Worm (Caenorhabditis elegans) whole organism, L1 larva: Measurements from ENCODE around the gene lips-3.

Source experiments
- C04F5.9 ChIP-seq: sonication (generic microtip); optimal IDR thresholded peaks from 2 replicates; lab custom pipeline; 2016; ENCODE audit warnings: missing genetic modification characterization, missing compliant biosample characterization
- C16A3.4 ChIP-seq: fragments of 150-350 bp; optimal IDR thresholded peaks from 2 replicates; lab custom pipeline; 2014; ENCODE audit warnings: missing biosample characterization, missing genetic modification characterization
- Y116A8C.19 ChIP-seq: sonication (generic microtip); optimal IDR thresholded peaks from 2 replicates; lab custom pipeline; 2016; ENCODE audit warnings: missing compliant biosample characterization, missing genetic modification characterization, borderline replicate concordance
- aly-2 ChIP-seq: fragments of 150-350 bp; optimal IDR thresholded peaks from 2 replicates; lab custom pipeline; 2014; ENCODE audit warnings: missing biosample characterization, missing genetic modification characterization
- ceh-82 ChIP-seq, 3 experiments: fragments of 150-350 bp in 1 of 3; sonication (generic microtip) in 2 of 3; optimal IDR thresholded peaks; 2 replicates each; lab custom pipeline; 2014 to 2017; ENCODE audit warnings: missing biosample characterization in 3 of 3, missing genetic modification characterization in 3 of 3
- ceh-90 ChIP-seq: sonication (generic microtip); optimal IDR thresholded peaks from 2 replicates; lab custom pipeline; 2016; ENCODE audit warnings: missing genetic modification characterization, missing compliant biosample characterization
- dpl-1 ChIP-seq, 3 experiments: fragments of 150-350 bp in 2 of 3; sonication (generic microtip) in 1 of 3; optimal IDR thresholded peaks; 2 replicates each; lab custom pipeline; 2014 to 2017; ENCODE audit warnings: missing biosample characterization in 3 of 3, missing genetic modification characterization in 3 of 3, missing genetic modification reagents in 3 of 3
- dsc-1 ChIP-seq: sonication (generic microtip); optimal IDR thresholded peaks from 2 replicates; lab custom pipeline; 2016; ENCODE audit warnings: mild to moderate bottlenecking, missing genetic modification characterization, missing compliant biosample characterization
- efl-3 ChIP-seq: fragments of 200-800 bp; sonication (Bioruptor generic); optimal IDR thresholded peaks from 2 replicates; lab custom pipeline; 2018; ENCODE audit warnings: mild to moderate bottlenecking, missing genetic modification characterization, missing compliant biosample characterization
- egl-13 ChIP-seq: sonication (generic microtip); optimal IDR thresholded peaks from 2 replicates; lab custom pipeline; 2016; ENCODE audit warnings: missing genotype, missing genetic modification reagents, missing genetic modification characterization, missing compliant biosample characterization
- egl-27 ChIP-seq, 2 experiments: fragments of 150-350 bp in 1 of 2; sonication (generic microtip); optimal IDR thresholded peaks; 3 replicates each; lab custom pipeline; 2017 to 2018; ENCODE audit warnings: missing biosample characterization in 2 of 2, missing genetic modification characterization in 2 of 2, missing genetic modification reagents in 2 of 2
- elt-2 ChIP-seq: sonication (generic microtip); optimal IDR thresholded peaks from 2 replicates; lab custom pipeline; 2016; ENCODE audit warnings: missing genetic modification characterization, mild to moderate bottlenecking, inconsistent platforms, missing compliant biosample characterization, missing genetic modification reagents
- elt-3 ChIP-seq, 6 experiments: fragments of 150-350 bp in 1 of 6; sonication (generic microtip); optimal IDR thresholded peaks; 2 replicates each; lab custom pipeline; 2017 to 2018; ENCODE audit warnings: missing biosample characterization in 6 of 6, missing genetic modification characterization in 6 of 6, inconsistent platforms in 1 of 6
- ets-5 ChIP-seq: fragments of 200-800 bp; sonication (Bioruptor generic); IDR thresholded peaks from 2 replicates; pipeline ENCODE4 v1.3.6; 2022; ENCODE audit warnings: missing genetic modification characterization, missing compliant biosample characterization
- fkh-10 ChIP-seq: sonication (generic microtip); optimal IDR thresholded peaks from 2 replicates; lab custom pipeline; 2017; ENCODE audit warnings: missing biosample characterization, missing genetic modification reagents, missing genetic modification characterization
- fos-1 ChIP-seq: fragments of 150-350 bp; optimal IDR thresholded peaks from 2 replicates; lab custom pipeline; 2014; ENCODE audit warnings: missing biosample characterization, missing genetic modification characterization
- grh-1 ChIP-seq: fragments of 200-800 bp; sonication (Bioruptor generic); IDR thresholded peaks from 2 replicates; pipeline ENCODE4 v1.3.6; 2022; ENCODE audit warnings: missing genetic modification reagents, missing genetic modification characterization, missing compliant biosample characterization
- hlh-17 ChIP-seq: fragments of 200-800 bp; sonication (Bioruptor generic); optimal IDR thresholded peaks from 2 replicates; lab custom pipeline; 2018; ENCODE audit warnings: missing genetic modification characterization, mild to moderate bottlenecking, missing compliant biosample characterization, moderate library complexity, borderline replicate concordance
- hpl-2 ChIP-seq: fragments of 150-350 bp; optimal IDR thresholded peaks from 2 replicates; lab custom pipeline; 2014; ENCODE audit warnings: missing biosample characterization, missing genetic modification reagents, missing genetic modification characterization
- isw-1 ChIP-seq: fragments of 200-800 bp; sonication (Bioruptor generic); IDR thresholded peaks from 2 replicates; pipeline ENCODE4 v1.3.6; 2022; ENCODE audit warnings: missing genetic modification characterization, missing compliant biosample characterization
- jun-1 ChIP-seq: fragments of 150-350 bp; optimal IDR thresholded peaks from 2 replicates; lab custom pipeline; 2014; ENCODE audit warnings: missing biosample characterization, missing genetic modification reagents, missing genetic modification characterization
- lin-13 ChIP-seq: fragments of 150-350 bp; optimal IDR thresholded peaks from 2 replicates; lab custom pipeline; 2014; ENCODE audit warnings: missing biosample characterization, missing genetic modification reagents, missing genetic modification characterization
- lin-15B ChIP-seq: fragments of 150-350 bp; sonication (generic microtip); optimal IDR thresholded peaks from 3 replicates; lab custom pipeline; 2014; ENCODE audit warnings: missing biosample characterization, missing genetic modification characterization
- lin-35 ChIP-seq, 2 experiments: fragments of 150-350 bp; optimal IDR thresholded peaks; 2 replicates each; lab custom pipeline; 2014; ENCODE audit warnings: missing biosample characterization in 2 of 2, missing genetic modification characterization in 2 of 2, missing genetic modification reagents in 2 of 2
- lin-39 ChIP-seq: fragments of 150-350 bp; optimal IDR thresholded peaks from 2 replicates; lab custom pipeline; 2014; ENCODE audit warnings: missing biosample characterization, missing genetic modification reagents, missing genetic modification characterization
- lir-3 ChIP-seq: sonication (generic microtip); optimal IDR thresholded peaks from 2 replicates; lab custom pipeline; 2016; ENCODE audit warnings: mild to moderate bottlenecking, missing genetic modification characterization, moderate library complexity, missing compliant biosample characterization; ENCODE audit not compliant: poor library complexity
- mdl-1 ChIP-seq, 2 experiments: fragments of 150-350 bp; optimal IDR thresholded peaks; 2 replicates each; lab custom pipeline; 2014 to 2017; ENCODE audit warnings: missing biosample characterization in 2 of 2, missing genetic modification characterization in 2 of 2, inconsistent platforms in 1 of 2
- mef-2 ChIP-seq: fragments of 150-350 bp; optimal IDR thresholded peaks from 2 replicates; lab custom pipeline; 2014; ENCODE audit warnings: missing biosample characterization, missing genetic modification characterization
- mep-1 ChIP-seq: fragments of 150-350 bp; optimal IDR thresholded peaks from 2 replicates; lab custom pipeline; 2014; ENCODE audit warnings: missing biosample characterization, missing genetic modification characterization
- nhr-11 ChIP-seq: fragments of 150-350 bp; optimal IDR thresholded peaks from 2 replicates; lab custom pipeline; 2014; ENCODE audit warnings: missing biosample characterization, missing genetic modification characterization
- nhr-20 ChIP-seq: sonication (generic microtip); optimal IDR thresholded peaks from 2 replicates; lab custom pipeline; 2016; ENCODE audit warnings: mild to moderate bottlenecking, missing genetic modification characterization, missing compliant biosample characterization
- nhr-237 ChIP-seq: fragments of 150-350 bp; optimal IDR thresholded peaks from 2 replicates; lab custom pipeline; 2014; ENCODE audit warnings: missing biosample characterization, missing genetic modification characterization
- nhr-71 ChIP-seq: sonication (generic microtip); optimal IDR thresholded peaks from 2 replicates; lab custom pipeline; 2016; ENCODE audit warnings: mild to moderate bottlenecking, missing genetic modification characterization, moderate library complexity, missing compliant biosample characterization
- nhr-76 ChIP-seq: sonication (generic microtip); optimal IDR thresholded peaks from 2 replicates; lab custom pipeline; 2017; ENCODE audit warnings: missing biosample characterization, missing genetic modification characterization
- nhr-85 ChIP-seq: sonication (generic microtip); peaks from one replicate; lab custom pipeline; 2016; ENCODE audit warnings: missing genetic modification characterization, inconsistent platforms, missing compliant biosample characterization
- pax-3 ChIP-seq: fragments of 200-800 bp; sonication (Bioruptor generic); optimal IDR thresholded peaks from 2 replicates; lab custom pipeline; 2018; ENCODE audit warnings: mild to moderate bottlenecking, missing genetic modification characterization, moderate library complexity, missing compliant biosample characterization
- pqm-1 ChIP-seq: sonication (generic microtip); optimal IDR thresholded peaks from 3 replicates; lab custom pipeline; 2017; ENCODE audit warnings: missing biosample characterization, missing genetic modification characterization
- skn-1 ChIP-seq: fragments of 150-350 bp; optimal IDR thresholded peaks from 2 replicates; lab custom pipeline; 2014; ENCODE audit warnings: missing biosample characterization, missing genetic modification characterization
- snpc-4 ChIP-seq: fragments of 150-350 bp; optimal IDR thresholded peaks from 2 replicates; lab custom pipeline; 2014; ENCODE audit warnings: missing biosample characterization, missing genetic modification characterization
- snu-23 ChIP-seq: sonication (generic microtip); optimal IDR thresholded peaks from 2 replicates; lab custom pipeline; 2016; ENCODE audit warnings: missing genetic modification characterization, missing compliant biosample characterization
- sox-4 ChIP-seq: sonication (generic microtip); optimal IDR thresholded peaks from 2 replicates; lab custom pipeline; 2016; ENCODE audit warnings: missing genetic modification characterization, missing compliant biosample characterization
- sptf-1 ChIP-seq: fragments of 150-350 bp; optimal IDR thresholded peaks from 2 replicates; lab custom pipeline; 2014; ENCODE audit warnings: missing biosample characterization, missing genetic modification characterization
- swsn-7 ChIP-seq: sonication (generic microtip); optimal IDR thresholded peaks from 2 replicates; lab custom pipeline; 2016; ENCODE audit warnings: missing genetic modification characterization, missing compliant biosample characterization
- tbx-2 ChIP-seq: sonication (generic microtip); optimal IDR thresholded peaks from 2 replicates; lab custom pipeline; 2016; ENCODE audit warnings: missing genetic modification characterization, missing compliant biosample characterization
- tlp-1 ChIP-seq: fragments of 150-350 bp; optimal IDR thresholded peaks from 2 replicates; lab custom pipeline; 2014; ENCODE audit warnings: missing biosample characterization, missing genetic modification characterization
- unc-130 ChIP-seq: fragments of 150-350 bp; optimal IDR thresholded peaks from 2 replicates; lab custom pipeline; 2017; ENCODE audit warnings: missing biosample characterization, missing genetic modification characterization, inconsistent platforms
- unc-30 ChIP-seq: sonication (generic microtip); optimal IDR thresholded peaks from 2 replicates; lab custom pipeline; 2017; ENCODE audit warnings: missing biosample characterization, missing genetic modification characterization
- unc-62 ChIP-seq: fragments of 150-350 bp; optimal IDR thresholded peaks from 2 replicates; lab custom pipeline; 2014; ENCODE audit warnings: missing biosample characterization, missing genetic modification reagents, missing genetic modification characterization
- unc-86 ChIP-seq: sonication (generic microtip); optimal IDR thresholded peaks from 2 replicates; lab custom pipeline; 2016; ENCODE audit warnings: missing genetic modification characterization, missing compliant biosample characterization
- xbp-1 ChIP-seq: sonication (generic microtip); optimal IDR thresholded peaks from 2 replicates; lab custom pipeline; 2016; ENCODE audit warnings: missing genetic modification characterization, missing compliant biosample characterization
- zag-1 ChIP-seq: fragments of 150-350 bp; optimal IDR thresholded peaks from 2 replicates; lab custom pipeline; 2014; ENCODE audit warnings: missing biosample characterization, missing genetic modification characterization
- zip-4 ChIP-seq: fragments of 200-800 bp; sonication (Bioruptor generic); optimal IDR thresholded peaks from 2 replicates; lab custom pipeline; 2018; ENCODE audit warnings: mild to moderate bottlenecking, missing genetic modification characterization, moderate library complexity, missing compliant biosample characterization
- ztf-4 ChIP-seq: fragments of 150-350 bp; optimal IDR thresholded peaks from 2 replicates; lab custom pipeline; 2014; ENCODE audit warnings: missing biosample characterization, missing genetic modification characterization

Gene lips-3

ce11 chrIII:4666753-4667400 lies 50.5 kb downstream of the lips-3 start (continued):
- TF ChIP-seq pqm-1 (tag; lab: Kevin White, UChicago) = no peak
- no peak for TF ChIP-seq lin-13
- TF ChIP-seq ets-5 (GFP tag; lab: Robert Waterston, UW) = no peak
- TF ChIP-seq nhr-237 (tag; lab: Kevin White, UChicago) = no peak
- no peak for TF ChIP-seq unc-130 (tag; lab: Kevin White, UChicago)
- TF ChIP-seq dsc-1 (tag; lab: Kevin White, UChicago) = no peak
- TF ChIP-seq elt-3 (tag; optimal IDR thresholded peaks at IDR 0.05; lab: Kevin White, UChicago) = no peak
- TF ChIP-seq snu-23 (GFP tag; lab: Kevin White, UChicago) = peak; percentile 61
- TF ChIP-seq C16A3.4 (tag; lab: Kevin White, UChicago) = no peak
- peak in 2 of 3 experiments; percentile 22 to 63 for TF ChIP-seq ceh-82 (tag; optimal IDR thresholded peaks at IDR 0.05; lab: Kevin White, UChicago)
- no peak for TF ChIP-seq nhr-76 (tag; lab: Kevin White, UChicago)
- no peak for TF ChIP-seq sptf-1
- TF ChIP-seq sox-4 (tag; lab: Kevin White, UChicago) = no peak
- no peak for TF ChIP-seq C04F5.9
- TF ChIP-seq lin-15B (tag; lab: Kevin White, UChicago) = no peak
- no peak for TF ChIP-seq grh-1 (GFP tag; lab: Robert Waterston, UW)
- no peak for TF ChIP-seq egl-27 (tag; optimal IDR thresholded peaks at IDR 0.05; lab: Kevin White, UChicago)
- TF ChIP-seq snpc-4 (tag; lab: Kevin White, UChicago) = peak; percentile 31
- TF ChIP-seq nhr-11 (tag; lab: Kevin White, UChicago) = no peak
- peak; percentile 61 for TF ChIP-seq nhr-71 (tag; lab: Kevin White, UChicago)
- no peak for TF ChIP-seq mef-2 (tag; lab: Kevin White, UChicago)
- TF ChIP-seq unc-86 (tag; lab: Kevin White, UChicago) = peak; percentile 25
- TF ChIP-seq ztf-4 (tag; lab: Kevin White, UChicago) = no peak
- TF ChIP-seq aly-2 = no peak
- no peak for TF ChIP-seq hlh-17 (GFP tag; lab: Kevin White, UChicago)
- peak; percentile 46 for TF ChIP-seq swsn-7
- no peak for TF ChIP-seq zip-4 (GFP tag; lab: Kevin White, UChicago)
- no peak for TF ChIP-seq unc-62 (GFP tag; lab: Kevin White, UChicago)
- no peak for TF ChIP-seq hpl-2 (GFP tag; lab: Kevin White, UChicago)
- no peak for TF ChIP-seq fos-1 (tag; lab: Kevin White, UChicago)
- TF ChIP-seq elt-2 (tag; lab: Kevin White, UChicago) = no peak
- TF ChIP-seq pax-3 (tag; lab: Kevin White, UChicago) = no peak
- TF ChIP-seq lin-39 (tag; lab: Kevin White, UChicago) = no peak
- TF ChIP-seq jun-1 (tag; lab: Kevin White, UChicago) = no peak
- no peak for TF ChIP-seq tlp-1
- TF ChIP-seq tbx-2 = peak; percentile 18
- no peak for TF ChIP-seq zag-1 (tag; lab: Kevin White, UChicago)
- no peak for TF ChIP-seq egl-13 (tag; lab: Kevin White, UChicago)
- TF ChIP-seq efl-3 (GFP tag; lab: Kevin White, UChicago) = no peak
- peak; percentile 89 for TF ChIP-seq nhr-85 (tag; lab: Kevin White, UChicago)
- TF ChIP-seq mep-1 (tag; lab: Kevin White, UChicago) = peak; percentile 66
- peak; percentile 51 for TF ChIP-seq nhr-20 (tag; lab: Kevin White, UChicago)
- TF ChIP-seq xbp-1 (tag; lab: Kevin White, UChicago) = peak; percentile 39
- TF ChIP-seq fkh-10 = no peak
- peak in 1 of 2 experiments; percentile 32 for TF ChIP-seq mdl-1 (tag; optimal IDR thresholded peaks at IDR 0.05; lab: Kevin White, UChicago)
- peak in 2 of 3 experiments; percentile 3 to 24 for TF ChIP-seq dpl-1 (GFP tag; optimal IDR thresholded peaks at IDR 0.05; lab: Kevin White, UChicago)
- no peak for TF ChIP-seq lir-3 (tag; lab: Kevin White, UChicago)
- TF ChIP-seq isw-1 (GFP tag; lab: Robert Waterston, UW) = no peak
- TF ChIP-seq ceh-90 (tag; lab: Kevin White, UChicago) = no peak
- no peak for TF ChIP-seq unc-30 (tag; lab: Kevin White, UChicago)
- no peak for TF ChIP-seq Y116A8C.19 (tag; lab: Kevin White, UChicago)
- TF ChIP-seq lin-35 (GFP tag; optimal IDR thresholded peaks at IDR 0.05; lab: Kevin White, UChicago) = peak; percentile 25 to 50
- TF ChIP-seq skn-1 (tag; lab: Kevin White, UChicago) = peak; percentile 71
